Worm (Caenorhabditis elegans) whole organism, L1 larva: Measurements from ENCODE around the gene srw-56.

Experiments used
- aha-1 ChIP-seq: fragments of 150-350 bp; optimal IDR thresholded peaks from 2 replicates; lab custom pipeline; 2014; ENCODE audit warnings: missing biosample characterization, missing genetic modification characterization
- blmp-1 ChIP-seq: fragments of 150-350 bp; optimal IDR thresholded peaks from 2 replicates; lab custom pipeline; 2014; ENCODE audit warnings: missing biosample characterization, missing genetic modification characterization
- ceh-63 ChIP-seq: fragments of 200-800 bp; sonication (Bioruptor generic); optimal IDR thresholded peaks from 2 replicates; lab custom pipeline; 2018; ENCODE audit warnings: mild to moderate bottlenecking, missing genetic modification characterization, missing compliant biosample characterization
- ceh-90 ChIP-seq: sonication (generic microtip); optimal IDR thresholded peaks from 2 replicates; lab custom pipeline; 2016; ENCODE audit warnings: missing genetic modification characterization, missing compliant biosample characterization
- efl-3 ChIP-seq: fragments of 200-800 bp; sonication (Bioruptor generic); optimal IDR thresholded peaks from 2 replicates; lab custom pipeline; 2018; ENCODE audit warnings: mild to moderate bottlenecking, missing genetic modification characterization, missing compliant biosample characterization
- egl-13 ChIP-seq: sonication (generic microtip); optimal IDR thresholded peaks from 2 replicates; lab custom pipeline; 2016; ENCODE audit warnings: missing genotype, missing genetic modification reagents, missing genetic modification characterization, missing compliant biosample characterization
- egl-27 ChIP-seq, 2 experiments: fragments of 150-350 bp in 1 of 2; sonication (generic microtip); optimal IDR thresholded peaks; 3 replicates each; lab custom pipeline; 2017 to 2018; ENCODE audit warnings: missing biosample characterization in 2 of 2, missing genetic modification characterization in 2 of 2, missing genetic modification reagents in 2 of 2
- elt-2 ChIP-seq: sonication (generic microtip); optimal IDR thresholded peaks from 2 replicates; lab custom pipeline; 2016; ENCODE audit warnings: missing genetic modification characterization, mild to moderate bottlenecking, inconsistent platforms, missing compliant biosample characterization, missing genetic modification reagents
- fkh-10 ChIP-seq: sonication (generic microtip); optimal IDR thresholded peaks from 2 replicates; lab custom pipeline; 2017; ENCODE audit warnings: missing biosample characterization, missing genetic modification reagents, missing genetic modification characterization
- fkh-4 ChIP-seq: sonication (generic microtip); optimal IDR thresholded peaks from 2 replicates; lab custom pipeline; 2016; ENCODE audit warnings: missing compliant biosample characterization, missing genetic modification characterization, borderline replicate concordance
- hlh-4 ChIP-seq: sonication (generic microtip); optimal IDR thresholded peaks from 2 replicates; lab custom pipeline; 2016; ENCODE audit warnings: mild to moderate bottlenecking, missing genetic modification characterization, missing compliant biosample characterization
- irx-1 ChIP-seq: sonication (generic microtip); optimal IDR thresholded peaks from 2 replicates; lab custom pipeline; 2016; ENCODE audit warnings: missing genetic modification characterization, missing compliant biosample characterization
- jun-1 ChIP-seq: fragments of 150-350 bp; optimal IDR thresholded peaks from 2 replicates; lab custom pipeline; 2014; ENCODE audit warnings: missing biosample characterization, missing genetic modification reagents, missing genetic modification characterization
- lin-13 ChIP-seq: fragments of 150-350 bp; optimal IDR thresholded peaks from 2 replicates; lab custom pipeline; 2014; ENCODE audit warnings: missing biosample characterization, missing genetic modification reagents, missing genetic modification characterization
- lin-15B ChIP-seq: fragments of 150-350 bp; sonication (generic microtip); optimal IDR thresholded peaks from 3 replicates; lab custom pipeline; 2014; ENCODE audit warnings: missing biosample characterization, missing genetic modification characterization
- lir-3 ChIP-seq: sonication (generic microtip); optimal IDR thresholded peaks from 2 replicates; lab custom pipeline; 2016; ENCODE audit warnings: mild to moderate bottlenecking, missing genetic modification characterization, moderate library complexity, missing compliant biosample characterization; ENCODE audit not compliant: poor library complexity
- mef-2 ChIP-seq: fragments of 150-350 bp; optimal IDR thresholded peaks from 2 replicates; lab custom pipeline; 2014; ENCODE audit warnings: missing biosample characterization, missing genetic modification characterization
- mep-1 ChIP-seq: fragments of 150-350 bp; optimal IDR thresholded peaks from 2 replicates; lab custom pipeline; 2014; ENCODE audit warnings: missing biosample characterization, missing genetic modification characterization
- nhr-11 ChIP-seq: fragments of 150-350 bp; optimal IDR thresholded peaks from 2 replicates; lab custom pipeline; 2014; ENCODE audit warnings: missing biosample characterization, missing genetic modification characterization
- nhr-19 ChIP-seq: fragments of 200-800 bp; sonication (Bioruptor generic); conservative IDR thresholded peaks from 2 replicates; pipeline ENCODE4 v1.3.6; 2022; ENCODE audit warnings: missing genetic modification characterization, missing compliant biosample characterization
- nhr-20 ChIP-seq: sonication (generic microtip); optimal IDR thresholded peaks from 2 replicates; lab custom pipeline; 2016; ENCODE audit warnings: mild to moderate bottlenecking, missing genetic modification characterization, missing compliant biosample characterization
- nhr-28 ChIP-seq: fragments of 150-350 bp; optimal IDR thresholded peaks from 2 replicates; lab custom pipeline; 2014; ENCODE audit warnings: missing biosample characterization, missing genetic modification characterization
- nhr-76 ChIP-seq: sonication (generic microtip); optimal IDR thresholded peaks from 2 replicates; lab custom pipeline; 2017; ENCODE audit warnings: missing biosample characterization, missing genetic modification characterization
- nhr-90 ChIP-seq: sonication (generic microtip); optimal IDR thresholded peaks from 2 replicates; lab custom pipeline; 2016; ENCODE audit warnings: mild to moderate bottlenecking, missing genetic modification characterization, missing compliant biosample characterization; ENCODE audit not compliant: poor library complexity
- pag-3 ChIP-seq: sonication (generic microtip); optimal IDR thresholded peaks from 2 replicates; lab custom pipeline; 2017; ENCODE audit warnings: missing genetic modification characterization, mild to moderate bottlenecking, missing compliant biosample characterization, antibody characterized with exemption, borderline replicate concordance; ENCODE audit not compliant: insufficient read depth
- snpc-4 ChIP-seq: fragments of 150-350 bp; optimal IDR thresholded peaks from 2 replicates; lab custom pipeline; 2014; ENCODE audit warnings: missing biosample characterization, missing genetic modification characterization
- sox-4 ChIP-seq: sonication (generic microtip); optimal IDR thresholded peaks from 2 replicates; lab custom pipeline; 2016; ENCODE audit warnings: missing genetic modification characterization, missing compliant biosample characterization
- unc-30 ChIP-seq: sonication (generic microtip); optimal IDR thresholded peaks from 2 replicates; lab custom pipeline; 2017; ENCODE audit warnings: missing biosample characterization, missing genetic modification characterization
- unc-98 ChIP-seq: fragments of 200-800 bp; sonication (Bioruptor generic); IDR thresholded peaks from 2 replicates; pipeline ENCODE4 v1.3.6; 2022; ENCODE audit warnings: missing genetic modification characterization, missing compliant biosample characterization
- vab-15 ChIP-seq: sonication (generic microtip); optimal IDR thresholded peaks from 2 replicates; lab custom pipeline; 2017; ENCODE audit warnings: missing genotype, mild to moderate bottlenecking, missing genetic modification characterization, missing compliant biosample characterization
- zag-1 ChIP-seq: fragments of 150-350 bp; optimal IDR thresholded peaks from 2 replicates; lab custom pipeline; 2014; ENCODE audit warnings: missing biosample characterization, missing genetic modification characterization
- ztf-4 ChIP-seq: fragments of 150-350 bp; optimal IDR thresholded peaks from 2 replicates; lab custom pipeline; 2014; ENCODE audit warnings: missing biosample characterization, missing genetic modification characterization

Gene srw-56

DNA sequence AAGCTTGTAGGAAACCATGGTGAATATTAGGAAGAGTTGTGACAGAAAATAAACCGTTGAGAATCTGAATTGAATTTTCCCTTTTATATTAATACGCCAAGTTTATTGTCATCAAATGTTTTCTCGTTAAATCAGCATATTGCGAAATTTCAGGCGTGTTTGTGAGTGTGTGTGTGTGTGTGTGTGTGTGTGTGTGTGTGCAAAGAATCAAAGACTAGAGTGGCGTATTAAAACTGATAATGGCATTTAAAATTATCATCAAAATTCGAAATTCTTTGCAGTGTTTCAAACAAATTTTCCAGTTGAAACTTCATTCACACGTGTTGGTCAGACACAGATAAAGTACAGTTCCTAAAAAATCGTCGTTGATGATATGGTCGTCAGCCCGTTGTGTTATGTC is 36.7 kb downstream of the srw-56 start, which contains the start of gene gst-38:
TSS of gene gst-38 (minus strand) at position 152 of the 400 bp plus-strand sequence.
- TF ChIP-seq vab-15 (tag; lab: Kevin White, UChicago) = no peak
- peak; percentile 85 for TF ChIP-seq elt-2 (tag; lab: Kevin White, UChicago)
- TF ChIP-seq, all 84 proteins: peak for 1

DNA sequence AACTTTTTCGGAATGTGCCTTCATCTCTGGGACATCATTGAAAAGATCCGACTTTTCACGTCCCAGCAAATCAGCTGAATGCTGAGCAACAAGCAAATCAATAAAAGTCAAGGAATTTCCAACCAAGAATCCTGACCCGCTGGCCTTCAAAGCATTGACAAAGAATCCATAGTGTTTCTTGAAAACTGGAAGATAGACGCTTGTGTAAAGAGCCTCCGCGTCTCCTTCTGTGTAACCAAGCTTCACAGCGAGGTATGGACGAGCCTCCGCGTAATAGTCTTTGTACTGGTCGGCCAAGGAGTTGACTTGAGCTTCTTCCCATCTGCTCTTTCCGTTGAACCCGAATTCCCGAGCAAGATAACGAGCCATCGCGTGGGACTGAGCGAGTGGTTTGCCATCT is 37.4 kb downstream of the srw-56 start:
- TF ChIP-seq mep-1 (tag; lab: Kevin White, UChicago) (no peak), jun-1 (tag; lab: Kevin White, UChicago) (no peak), egl-27 (tag; optimal IDR thresholded peaks at IDR 0.05; lab: Kevin White, UChicago) (no peak), unc-30 (tag; lab: Kevin White, UChicago) (no peak)

DNA sequence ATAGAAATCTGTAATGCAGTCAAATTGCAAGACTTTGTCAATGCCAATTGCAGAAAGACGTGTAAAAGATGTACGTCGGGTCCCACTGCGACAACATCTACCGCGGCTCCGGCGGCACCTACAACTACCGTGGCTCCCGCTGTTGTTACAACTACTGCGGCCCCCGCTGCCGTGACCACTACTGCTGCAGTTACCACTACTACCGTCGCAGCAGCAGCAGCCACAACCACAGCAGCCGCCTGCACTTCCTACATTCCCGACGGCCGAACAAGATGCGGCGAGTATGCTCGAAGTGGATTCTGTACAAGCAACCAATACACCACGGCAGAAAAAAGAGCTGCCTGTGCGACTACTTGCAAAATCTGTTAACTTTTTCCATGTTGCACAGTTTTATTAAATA is 37.9 kb downstream of the srw-56 start:
- TF ChIP-seq ztf-4 (no peak), ceh-90 (tag; lab: Kevin White, UChicago) (no peak), aha-1 (no peak), nhr-90 (tag; lab: Kevin White, UChicago) (no peak), lin-13 (no peak), lir-3 (tag; lab: Kevin White, UChicago) (no peak), efl-3 (GFP tag; lab: Kevin White, UChicago) (no peak), blmp-1 (tag; lab: Kevin White, UChicago) (no peak), nhr-76 (tag; lab: Kevin White, UChicago) (no peak), irx-1 (tag; lab: Kevin White, UChicago) (no peak), mep-1 (tag; lab: Kevin White, UChicago) (no peak), egl-13 (no peak), unc-98 (GFP tag; lab: Robert Waterston, UW) (no peak), nhr-20 (no peak), hlh-4 (tag; lab: Kevin White, UChicago) (no peak), zag-1 (no peak), fkh-4 (no peak), pag-3 (tag; lab: Kevin White, UChicago) (no peak), fkh-10 (no peak)

DNA sequence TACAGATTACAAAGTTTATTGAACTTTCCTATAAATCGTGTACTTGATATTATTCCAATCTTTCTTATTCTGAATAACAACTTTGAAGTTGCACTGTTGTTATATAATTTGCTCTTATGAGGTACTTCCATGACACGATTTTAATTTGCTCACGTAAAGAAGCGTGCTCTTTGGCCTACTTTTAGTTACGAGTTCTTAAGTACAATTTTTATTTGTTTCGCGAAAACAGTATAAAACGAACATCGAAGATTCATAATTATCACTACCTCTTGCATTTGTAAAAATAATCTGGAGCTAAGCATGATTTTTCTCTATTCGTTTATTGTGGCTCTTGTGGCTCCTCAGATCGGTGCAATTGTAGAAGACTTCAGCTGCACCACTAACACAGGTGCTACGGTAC is 38.9 kb downstream of the srw-56 start, which contains the start of gene F35E8.7:
TSS of gene F35E8.7 (plus strand) at position 301 of the 400 bp plus-strand sequence.
- TF ChIP-seq snpc-4 (no peak), nhr-11 (no peak), nhr-28 (tag; lab: Kevin White, UChicago) (no peak)

- no peak for TF ChIP-seq nhr-19
- no peak for TF ChIP-seq lin-15B (tag; lab: Kevin White, UChicago)
- TF ChIP-seq ceh-63 (GFP tag; lab: Kevin White, UChicago) = no peak
- TF ChIP-seq egl-27 (tag; optimal IDR thresholded peaks at IDR 0.05; lab: Kevin White, UChicago) = no peak
- TF ChIP-seq vab-15 (tag; lab: Kevin White, UChicago) = no peak
- no peak for TF ChIP-seq mep-1 (tag; lab: Kevin White, UChicago)
- no peak for TF ChIP-seq mef-2 (tag; lab: Kevin White, UChicago)
Observed at ce11 chrV:15912677-15913076, 40.0 kb downstream of the srw-56 start.

- TF ChIP-seq unc-98 (GFP tag; lab: Robert Waterston, UW) = no peak
- TF ChIP-seq elt-2 (tag; lab: Kevin White, UChicago) = no peak
- no peak for TF ChIP-seq nhr-11
- TF ChIP-seq sox-4 = no peak
- TF ChIP-seq, all 84 proteins: peak for 0
Observed at ce11 chrV:15911848-15912247, 40.8 kb downstream of the srw-56 start, which contains the start of gene F35E8.6. F35E8.6 (plus strand) TSS chrV:15912148.
